ENCODE assay signal across 3 fruit fly cellular contexts in the genomic region with DNA sequence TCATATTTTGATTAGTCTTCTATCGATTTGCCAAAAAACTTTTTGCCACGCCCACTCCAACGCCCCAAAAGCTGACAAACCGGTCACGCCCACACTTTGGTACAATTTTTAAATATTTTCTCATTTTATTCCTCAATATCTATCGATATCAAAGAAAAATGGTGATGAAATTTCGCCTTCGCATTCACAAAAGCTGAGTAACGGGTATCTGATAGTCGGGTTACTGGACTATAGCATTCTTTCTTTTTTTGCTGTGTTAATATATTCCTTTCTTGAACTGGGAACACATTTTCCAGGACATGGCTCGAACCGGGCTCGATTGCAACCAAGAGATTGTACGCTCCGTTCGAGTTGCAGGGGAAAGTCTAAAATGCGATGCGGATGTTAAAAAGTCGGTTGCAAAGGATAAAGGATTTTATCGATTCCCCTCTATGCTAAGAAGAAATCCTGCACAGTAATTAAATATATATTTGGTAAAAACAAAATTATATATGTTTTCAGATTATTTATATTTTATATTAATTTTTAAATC.
TF ChIP-seq lines count a peak whose summit lies in the region.

No protein-coding gene starts in this region.

- no peak for TF ChIP-seq CTCF in whole organism, embryonic (GFP tag; optimal IDR thresholded peaks at IDR 0.05; lab: Kevin White, UChicago)

TF ChIP-seq in whole organism, adult, 20 proteins besides CTCF, POLR2A, EP300 and RAD21:
- TF ChIP-seq CG7045 (GFP tag; optimal IDR thresholded peaks at IDR 0.05; lab: Kevin White, UChicago) (no peak), ovo (GFP tag; optimal IDR thresholded peaks at IDR 0.05; lab: Kevin White, UChicago) (no peak), pad (GFP tag; optimal IDR thresholded peaks at IDR 0.05; lab: Kevin White, UChicago) (peak; percentile 43), CG1620 (GFP tag; optimal IDR thresholded peaks at IDR 0.05; lab: Kevin White, UChicago) (no peak), Crg-1 (GFP tag; optimal IDR thresholded peaks at IDR 0.05; lab: Kevin White, UChicago) (no peak), kay (GFP tag; lab: Kevin White, UChicago; ENCODE audit: borderline replicate concordance) (peak; percentile 12)

TF ChIP-seq in whole organism, embryonic, 481 proteins besides CTCF, POLR2A, EP300 and RAD21 (continues in another document):
- TF ChIP-seq sim (GFP tag; IDR thresholded peaks at IDR 0.05; lab: Robert Waterston, UW) (no peak), nerfin-2 (GFP tag; IDR thresholded peaks at IDR 0.05; lab: Robert Waterston, UW; ENCODE audit: partially characterized antibody) (peak; percentile 40; the same call in 1 of the 2 replicates), Chrac-16 (GFP tag; optimal IDR thresholded peaks at IDR 0.05; lab: Kevin White, UChicago) (no peak), mld (GFP tag; IDR thresholded peaks at IDR 0.05; lab: Robert Waterston, UW; ENCODE audit: partially characterized antibody) (peak; percentile 66; the same call in 1 of the 3 replicates), Nf-YB (GFP tag; optimal IDR thresholded peaks at IDR 0.05; lab: Kevin White, UChicago) (no peak), bcd (GFP tag; optimal IDR thresholded peaks at IDR 0.05; lab: Kevin White, UChicago) (no peak), tna (GFP tag; IDR thresholded peaks at IDR 0.05; lab: Robert Waterston, UW; ENCODE audit: partially characterized antibody) (peak; percentile 74), CG14860 (GFP tag; IDR thresholded peaks at IDR 0.05; lab: Robert Waterston, UW; ENCODE audit: partially characterized antibody) (peak; percentile 80), vnd (GFP tag; IDR thresholded peaks at IDR 0.05; lab: Robert Waterston, UW; ENCODE audit: partially characterized antibody) (peak; percentile 68; the same call in 2 of the 3 replicates), amos (GFP tag; IDR thresholded peaks at IDR 0.05; lab: Robert Waterston, UW; ENCODE audit: partially characterized antibody) (peak; percentile 30; the same call in 1 of the 2 replicates), CG7271 (tag; optimal IDR thresholded peaks at IDR 0.05; lab: Kevin White, UChicago) (no peak), chinmo (GFP tag; IDR thresholded peaks at IDR 0.05; lab: Robert Waterston, UW; ENCODE audit: partially characterized antibody) (0 out of 4 replicates have a peak, but pooled peaks have one; percentile 11), hkb (optimal IDR thresholded peaks at IDR 0.05; lab: Kevin White, UChicago) (no peak), hkb (GFP tag; IDR thresholded peaks at IDR 0.05; lab: Robert Waterston, UW) (no peak), Doc3 (GFP tag; IDR thresholded peaks at IDR 0.05; lab: Robert Waterston, UW; ENCODE audit: partially characterized antibody) (0 out of 3 replicates have a peak, but pooled peaks have one; percentile 9), CG18262 (tag; optimal IDR thresholded peaks at IDR 0.05; lab: Kevin White, UChicago) (no peak), Bgb (GFP tag; IDR thresholded peaks at IDR 0.05; lab: Robert Waterston, UW; ENCODE audit: partially characterized antibody) (peak; percentile 71), inv (GFP tag; IDR thresholded peaks at IDR 0.05; lab: Robert Waterston, UW; ENCODE audit: partially characterized antibody) (peak; percentile 29; the same call in 1 of the 2 replicates), hb (GFP tag; IDR thresholded peaks at IDR 0.05; lab: Robert Waterston, UW; ENCODE audit: partially characterized antibody) (peak; percentile 66; the same call in 2 of the 3 replicates), NC2α (GFP tag; optimal IDR thresholded peaks at IDR 0.05; lab: Kevin White, UChicago) (no peak), CG7963 (GFP tag; IDR thresholded peaks at IDR 0.05; lab: Robert Waterston, UW; ENCODE audit: partially characterized antibody) (peak; percentile 74; the same call in 2 of the 3 replicates), CG6791 (GFP tag; IDR thresholded peaks at IDR 0.05; lab: Robert Waterston, UW; ENCODE audit: partially characterized antibody) (peak; percentile 69), Scr (GFP tag; IDR thresholded peaks at IDR 0.05; lab: Robert Waterston, UW; ENCODE audit: partially characterized antibody) (peak; percentile 38; the same call in 1 of the 2 replicates), HLH4C (GFP tag; IDR thresholded peaks at IDR 0.05; lab: Robert Waterston, UW; ENCODE audit: partially characterized antibody) (peak; percentile 89), ind (GFP tag; optimal IDR thresholded peaks at IDR 0.05; lab: Kevin White, UChicago) (no peak), CG15601 (tag; optimal IDR thresholded peaks at IDR 0.05; lab: Kevin White, UChicago) (peak; percentile 35), zen2 (GFP tag; IDR thresholded peaks at IDR 0.05; lab: Robert Waterston, UW; ENCODE audit: partially characterized antibody) (0 out of 3 replicates have a peak, but pooled peaks have one; percentile 26), CG2889 (GFP tag; IDR thresholded peaks at IDR 0.05; lab: Robert Waterston, UW) (no peak), sens (GFP tag; lab: Kevin White, UChicago) (peak; percentile 39), dan (GFP tag; IDR thresholded peaks at IDR 0.05; lab: Robert Waterston, UW) (no peak), Dll (GFP tag; IDR thresholded peaks at IDR 0.05; lab: Robert Waterston, UW; ENCODE audit: partially characterized antibody) (no peak), zfh2 (GFP tag; optimal IDR thresholded peaks at IDR 0.05; lab: Kevin White, UChicago) (no peak), CG18599 (GFP tag; optimal IDR thresholded peaks at IDR 0.05; lab: Kevin White, UChicago) (no peak)

TF ChIP-seq in whole organism, wandering third instar larva, 38 proteins besides CTCF, POLR2A, EP300 and RAD21:
- peak; percentile 92 for TF ChIP-seq Dfd (GFP tag; optimal IDR thresholded peaks at IDR 0.05; lab: Kevin White, UChicago)
- no peak for TF ChIP-seq GATAd (GFP tag; optimal IDR thresholded peaks at IDR 0.05; lab: Kevin White, UChicago)
- no peak for TF ChIP-seq brk (GFP tag; optimal IDR thresholded peaks at IDR 0.05; lab: Kevin White, UChicago)
- no peak for TF ChIP-seq dmrt93B (GFP tag; optimal IDR thresholded peaks at IDR 0.05; lab: Kevin White, UChicago)
- no peak for TF ChIP-seq dsf (GFP tag; optimal IDR thresholded peaks at IDR 0.05; lab: Kevin White, UChicago; ENCODE audit: borderline replicate concordance)
- no peak for TF ChIP-seq usp (GFP tag; optimal IDR thresholded peaks at IDR 0.05; lab: Kevin White, UChicago)
